Worm (Caenorhabditis elegans) whole organism, L4 larva: ENCODE measurements around the gene fbxc-34.

ENCODE experiments used
- D1046.2 ChIP-seq: fragments of 200-800 bp; sonication (Bioruptor generic); IDR thresholded peaks from 2 replicates; pipeline ENCODE4 v1.3.6; 2022; ENCODE audit warnings: missing genetic modification characterization, missing compliant biosample characterization
- F37D6.2 ChIP-seq: sonication (generic microtip); optimal IDR thresholded peaks from 2 replicates; lab custom pipeline; 2016; ENCODE audit warnings: mild to moderate bottlenecking, missing genetic modification characterization, missing compliant biosample characterization
- T26A8.4 ChIP-seq: fragments of 200-800 bp; sonication (Bioruptor generic); IDR thresholded peaks from 2 replicates; pipeline ENCODE4 v1.3.6; 2022; ENCODE audit warnings: missing genetic modification characterization, missing compliant biosample characterization
- Y105C5A.15 ChIP-seq: fragments of 200-800 bp; sonication (Bioruptor generic); IDR thresholded peaks from 2 replicates; pipeline ENCODE4 v1.3.6; 2022; ENCODE audit warnings: missing genetic modification characterization, missing compliant biosample characterization
- ZK546.5 ChIP-seq, 2 experiments: sonication (generic microtip); optimal IDR thresholded peaks; 2 replicates each; lab custom pipeline; 2017; ENCODE audit warnings: missing biosample characterization in 2 of 2, missing genetic modification characterization in 2 of 2
- aha-1 ChIP-seq: fragments of 150-350 bp; peaks from one replicate; lab custom pipeline; 2014; ENCODE audit warnings: missing biosample characterization, missing genetic modification characterization
- arid-1 ChIP-seq: fragments of 200-800 bp; sonication (Bioruptor generic); conservative IDR thresholded peaks from 2 replicates; pipeline ENCODE4 v1.3.6; 2022; ENCODE audit warnings: missing genetic modification reagents, missing genetic modification characterization, missing compliant biosample characterization
- attf-4 ChIP-seq: sonication (generic microtip); optimal IDR thresholded peaks from 3 replicates; lab custom pipeline; 2017; ENCODE audit warnings: missing biosample characterization, missing genetic modification characterization
- ces-1 ChIP-seq: fragments of 150-350 bp; sonication (generic microtip); optimal IDR thresholded peaks from 4 replicates; lab custom pipeline; 2014; ENCODE audit warnings: missing biosample characterization, missing genetic modification reagents, missing genetic modification characterization
- cey-2 ChIP-seq: sonication (generic microtip); optimal IDR thresholded peaks from 3 replicates; lab custom pipeline; 2017; ENCODE audit warnings: missing genetic modification characterization, mild to moderate bottlenecking, missing compliant biosample characterization, antibody characterized with exemption, borderline replicate concordance; ENCODE audit not compliant: insufficient read depth
- daf-12 ChIP-seq: fragments of 150-350 bp; optimal IDR thresholded peaks from 2 replicates; lab custom pipeline; 2014; ENCODE audit warnings: missing biosample characterization, missing genetic modification reagents, missing genetic modification characterization
- daf-16 ChIP-seq, 3 experiments: sonication (generic microtip); optimal IDR thresholded peaks; 2 replicates each; lab custom pipeline; 2016 to 2017; ENCODE audit warnings: missing genetic modification characterization in 3 of 3, missing genetic modification reagents in 3 of 3, mild to moderate bottlenecking in 2 of 3, missing compliant biosample characterization in 2 of 3, missing biosample characterization in 1 of 3, moderate library complexity in 1 of 3
- daf-8 ChIP-seq: fragments of 200-800 bp; sonication (Bioruptor generic); IDR thresholded peaks from 2 replicates; pipeline ENCODE4 v1.3.6; 2022; ENCODE audit warnings: missing genetic modification characterization, missing compliant biosample characterization
- dmd-6 ChIP-seq: fragments of 200-800 bp; sonication (Bioruptor generic); IDR thresholded peaks from 2 replicates; pipeline ENCODE4 v1.3.6; 2022; ENCODE audit warnings: missing genetic modification reagents, missing genetic modification characterization, missing compliant biosample characterization
- dpl-1 ChIP-seq: fragments of 150-350 bp; optimal IDR thresholded peaks from 2 replicates; lab custom pipeline; 2014; ENCODE audit warnings: missing biosample characterization, missing genetic modification reagents, missing genetic modification characterization
- hif-1 ChIP-seq, 2 experiments: sonication (generic microtip); optimal IDR thresholded peaks; 2 replicates each; lab custom pipeline; 2016 to 2017; ENCODE audit warnings: missing compliant biosample characterization in 2 of 2, missing genetic modification characterization in 2 of 2, missing genetic modification reagents in 2 of 2, missing genotype in 2 of 2, mild to moderate bottlenecking in 1 of 2
- hlh-11 ChIP-seq: fragments of 200-800 bp; sonication (Bioruptor generic); optimal IDR thresholded peaks from 2 replicates; lab custom pipeline; 2018; ENCODE audit warnings: mild to moderate bottlenecking, missing genetic modification characterization, missing compliant biosample characterization
- hlh-30 ChIP-seq: sonication (generic microtip); optimal IDR thresholded peaks from 2 replicates; lab custom pipeline; 2017; ENCODE audit warnings: antibody characterized with exemption, mild to moderate bottlenecking, missing genetic modification characterization, missing compliant biosample characterization; ENCODE audit not compliant: insufficient read depth
- jun-1 ChIP-seq: fragments of 150-350 bp; optimal IDR thresholded peaks from 2 replicates; lab custom pipeline; 2014; ENCODE audit warnings: missing biosample characterization, missing genetic modification reagents, missing genetic modification characterization
- lin-38 ChIP-seq: fragments of 200-800 bp; sonication (Bioruptor generic); IDR thresholded peaks from 2 replicates; pipeline ENCODE4 v1.3.6; 2022; ENCODE audit warnings: missing genetic modification reagents, missing genetic modification characterization, missing compliant biosample characterization
- madf-5 ChIP-seq, 2 experiments: fragments of 200-800 bp; sonication (Bioruptor generic); IDR thresholded peaks; 2 replicates each; pipeline ENCODE4 v1.3.6; 2022; ENCODE audit warnings: missing compliant biosample characterization in 2 of 2, missing genetic modification characterization in 2 of 2
- madf-9 ChIP-seq: fragments of 200-800 bp; sonication (Bioruptor generic); conservative IDR thresholded peaks from 2 replicates; pipeline ENCODE4 v1.3.6; 2022; ENCODE audit warnings: missing genetic modification reagents, missing genetic modification characterization, missing compliant biosample characterization
- mes-2 ChIP-seq: sonication (generic microtip); optimal IDR thresholded peaks from 2 replicates; lab custom pipeline; 2016; ENCODE audit warnings: missing genotype, mild to moderate bottlenecking, missing genetic modification characterization, missing compliant biosample characterization; ENCODE audit not compliant: poor library complexity, severe bottlenecking
- nhr-11 ChIP-seq: fragments of 150-350 bp; optimal IDR thresholded peaks from 2 replicates; lab custom pipeline; 2014; ENCODE audit warnings: missing biosample characterization, missing genetic modification characterization
- nhr-237 ChIP-seq: sonication (generic microtip); optimal IDR thresholded peaks from 2 replicates; lab custom pipeline; 2017; ENCODE audit warnings: missing biosample characterization, missing genetic modification characterization
- nhr-25 ChIP-seq: sonication (generic microtip); optimal IDR thresholded peaks from 2 replicates; lab custom pipeline; 2017; ENCODE audit warnings: missing genetic modification characterization, mild to moderate bottlenecking, missing compliant biosample characterization, antibody characterized with exemption, moderate library complexity, borderline replicate concordance; ENCODE audit not compliant: insufficient read depth
- nhr-42 ChIP-seq: fragments of 200-800 bp; sonication (Bioruptor generic); IDR thresholded peaks from 2 replicates; pipeline ENCODE4 v1.3.6; 2022; ENCODE audit warnings: missing genetic modification characterization, missing compliant biosample characterization
- nhr-48 ChIP-seq: sonication (generic microtip); optimal IDR thresholded peaks from 2 replicates; lab custom pipeline; 2016; ENCODE audit warnings: mild to moderate bottlenecking, missing genetic modification characterization, missing compliant biosample characterization
- nhr-76 ChIP-seq: fragments of 150-350 bp; optimal IDR thresholded peaks from 2 replicates; lab custom pipeline; 2014; ENCODE audit warnings: missing biosample characterization, missing genetic modification characterization
- pqm-1 ChIP-seq: sonication (generic microtip); optimal IDR thresholded peaks from 2 replicates; lab custom pipeline; 2017; ENCODE audit warnings: missing biosample characterization, missing genetic modification characterization
- skn-1 ChIP-seq: fragments of 150-350 bp; optimal IDR thresholded peaks from 2 replicates; lab custom pipeline; 2014; ENCODE audit warnings: missing biosample characterization, missing genetic modification characterization
- spr-1 ChIP-seq: sonication (generic microtip); optimal IDR thresholded peaks from 2 replicates; lab custom pipeline; 2016; ENCODE audit warnings: mild to moderate bottlenecking, missing genetic modification characterization, missing compliant biosample characterization
- tra-1 ChIP-seq: fragments of 200-800 bp; sonication (Bioruptor generic); IDR thresholded peaks from 2 replicates; pipeline ENCODE4 v1.3.6; 2022; ENCODE audit warnings: missing genetic modification reagents, missing genetic modification characterization, missing compliant biosample characterization
- unc-39 ChIP-seq: sonication (generic microtip); optimal IDR thresholded peaks from 2 replicates; lab custom pipeline; 2017; ENCODE audit warnings: missing biosample characterization, missing genetic modification characterization
- unc-62 ChIP-seq, 3 experiments: fragments of 150-350 bp in 1 of 3; sonication (generic microtip); optimal IDR thresholded peaks in 2 of 3; peaks in 1 of 3; 1 replicate in 1 of 3; 2 replicates in 2 of 3; lab custom pipeline; 2014 to 2017; ENCODE audit warnings: missing biosample characterization in 3 of 3, missing genetic modification characterization in 3 of 3, missing genetic modification reagents in 3 of 3, missing genotype in 1 of 3
- vab-7 ChIP-seq: fragments of 200-800 bp; sonication (Bioruptor generic); IDR thresholded peaks from 2 replicates; pipeline ENCODE4 v1.3.6; 2022; ENCODE audit warnings: missing genetic modification reagents, missing genetic modification characterization, missing compliant biosample characterization
- zfp-2 ChIP-seq: sonication (generic microtip); optimal IDR thresholded peaks from 2 replicates; lab custom pipeline; 2016; ENCODE audit warnings: mild to moderate bottlenecking, missing genetic modification characterization, missing compliant biosample characterization
- zfp-3 ChIP-seq: fragments of 200-800 bp; sonication (Bioruptor generic); conservative IDR thresholded peaks from 2 replicates; pipeline ENCODE4 v1.3.6; 2022; ENCODE audit warnings: missing genetic modification reagents, missing genetic modification characterization, missing compliant biosample characterization
- zip-11 ChIP-seq: fragments of 200-800 bp; sonication (Bioruptor generic); IDR thresholded peaks from 2 replicates; pipeline ENCODE4 v1.3.6; 2022; ENCODE audit warnings: missing genetic modification characterization, missing compliant biosample characterization
- ztf-11 ChIP-seq: fragments of 150-350 bp; optimal IDR thresholded peaks from 2 replicates; lab custom pipeline; 2014; ENCODE audit warnings: missing biosample characterization, missing genetic modification characterization

Gene fbxc-34

ce11 chrII:922778-923177, 8.2 kb upstream of the fbxc-34 start:
- peak; percentile 69 for TF ChIP-seq dmd-6
- TF ChIP-seq pqm-1 (tag; lab: Kevin White, UChicago): peak; percentile 83
- TF ChIP-seq attf-4: no peak
- no peak for TF ChIP-seq aha-1 (tag; lab: Kevin White, UChicago)
- no peak for TF ChIP-seq unc-39 (tag; lab: Kevin White, UChicago)
- no peak for TF ChIP-seq mes-2 (tag; lab: Kevin White, UChicago)
- TF ChIP-seq F37D6.2 (tag; lab: Kevin White, UChicago): no peak
- TF ChIP-seq unc-62 (GFP tag; optimal IDR thresholded peaks at IDR 0.05 in 1 of 2; lab: Kevin White, UChicago): peak in 1 of 2 experiments; percentile 56
- TF ChIP-seq unc-62 (tag; optimal IDR thresholded peaks at IDR 0.05; lab: Kevin White, UChicago): no peak
- TF ChIP-seq nhr-76 (tag; lab: Kevin White, UChicago): no peak
- TF ChIP-seq nhr-25: no peak

DNA sequence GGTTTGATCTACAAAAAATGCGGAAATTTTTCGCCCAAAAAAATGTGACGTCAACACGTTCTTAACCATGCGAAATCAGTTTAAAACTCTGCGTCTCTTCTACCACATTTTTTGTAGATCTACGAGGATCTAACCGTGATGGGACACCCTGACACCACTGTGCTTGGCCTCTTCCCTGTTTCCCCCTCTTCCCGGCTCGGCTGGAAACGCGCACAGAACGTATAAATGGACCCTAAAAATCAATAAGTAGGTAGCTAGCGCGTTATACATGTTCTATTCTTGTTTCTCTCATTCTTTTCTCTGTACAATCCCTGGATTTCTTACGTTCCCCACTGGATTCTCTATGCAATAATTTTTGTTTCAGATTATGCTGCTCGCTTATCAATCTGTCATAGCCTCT, 7.5 kb upstream of the fbxc-34 start, which contains the start of gene fbxc-28:
TSS of gene fbxc-28 (plus strand) at position 301 of the 400 bp plus-strand sequence.
- TF ChIP-seq hif-1 (tag; optimal IDR thresholded peaks at IDR 0.05; lab: Kevin White, UChicago) (no peak), skn-1 (tag; lab: Kevin White, UChicago) (no peak), zfp-2 (tag; lab: Kevin White, UChicago) (no peak), daf-8 (GFP tag; lab: Robert Waterston, UW) (no peak), arid-1 (GFP tag; lab: Robert Waterston, UW) (no peak), cey-2 (tag; lab: Kevin White, UChicago) (no peak), zip-11 (GFP tag; lab: Robert Waterston, UW) (no peak), nhr-48 (tag; lab: Kevin White, UChicago) (no peak), nhr-11 (no peak), daf-12 (tag; lab: Kevin White, UChicago) (no peak), lin-38 (GFP tag; lab: Robert Waterston, UW) (no peak), nhr-42 (GFP tag; lab: Robert Waterston, UW) (no peak), spr-1 (tag; lab: Kevin White, UChicago) (no peak), T26A8.4 (GFP tag; lab: Robert Waterston, UW) (no peak)

- TF ChIP-seq ZK546.5 (tag; optimal IDR thresholded peaks at IDR 0.05; lab: Kevin White, UChicago) (no peak), aha-1 (tag; lab: Kevin White, UChicago) (no peak), hlh-30 (no peak), spr-1 (tag; lab: Kevin White, UChicago) (no peak), vab-7 (GFP tag; lab: Robert Waterston, UW) (no peak), daf-16 (GFP tag; optimal IDR thresholded peaks at IDR 0.05; lab: Kevin White, UChicago) (no peak), daf-16 (tag; optimal IDR thresholded peaks at IDR 0.05; lab: Kevin White, UChicago) (no peak), jun-1 (tag; lab: Kevin White, UChicago) (no peak), ztf-11 (tag; lab: Kevin White, UChicago) (no peak), nhr-237 (no peak)
Measured at ce11 chrII:927331-927730, 3.6 kb upstream of the fbxc-34 start, which contains the start of gene R07C3.13. R07C3.13 (minus strand) TSS chrII:927431.

ce11 chrII:932718-933117, 1.7 kb downstream of the fbxc-34 start, which contains the start of gene acs-15:
acs-15 (plus strand) TSS chrII:933018.
- TF ChIP-seq D1046.2 (no peak), ces-1 (GFP tag; lab: Kevin White, UChicago) (no peak), lin-38 (GFP tag; lab: Robert Waterston, UW) (no peak), tra-1 (no peak), Y105C5A.15 (GFP tag; lab: Robert Waterston, UW) (no peak), madf-9 (no peak), dpl-1 (GFP tag; lab: Kevin White, UChicago) (no peak), zfp-3 (GFP tag; lab: Robert Waterston, UW) (no peak), aha-1 (tag; lab: Kevin White, UChicago) (no peak), hlh-11 (no peak), madf-5 (GFP tag; IDR thresholded peaks at IDR 0.05; lab: Robert Waterston, UW) (no peak)
